Fruit fly (Drosophila melanogaster) whole organism, embryonic: ENCODE results near the gene Cp16.
A peak's percentile ranks its signal among the peaks of the same experiment; 100 is the strongest.

Source experiments
- Antp ChIP-seq: fragments of 200-800 bp; sonication (Bioruptor generic); optimal IDR thresholded peaks from 3 replicates; lab custom pipeline; 2016; ENCODE audit warnings: missing biosample characterization, missing genetic modification characterization
- Atf6 ChIP-seq: fragments of 200-800 bp; sonication (Bioruptor generic); IDR thresholded peaks from 2 replicates; pipeline ENCODE4 v1.3.6; 2022; ENCODE audit warnings: missing biosample characterization, missing genetic modification characterization
- Bteb2 ChIP-seq: fragments of 200-800 bp; sonication (Bioruptor generic); optimal IDR thresholded peaks from 2 replicates; lab custom pipeline; 2016; ENCODE audit warnings: missing biosample characterization, missing genetic modification characterization
- CG10209 ChIP-seq: fragments of 200-800 bp; sonication (Bioruptor generic); optimal IDR thresholded peaks from 3 replicates; lab custom pipeline; 2017; ENCODE audit warnings: missing biosample characterization, mild to moderate bottlenecking, missing genetic modification characterization, missing genetic modification reagents
- CG10431 ChIP-seq: fragments of 200-800 bp; sonication (Bioruptor generic); optimal IDR thresholded peaks from 3 replicates; lab custom pipeline; 2018; ENCODE audit warnings: missing biosample characterization, mild to moderate bottlenecking, missing genetic modification characterization
- CG10979 ChIP-seq: fragments of 200-800 bp; sonication (Bioruptor generic); optimal IDR thresholded peaks from 2 replicates; lab custom pipeline; 2018; ENCODE audit warnings: missing biosample characterization, mild to moderate bottlenecking, missing genetic modification characterization, moderate library complexity
- CG12769 ChIP-seq: fragments of 200-800 bp; sonication (Bioruptor generic); optimal IDR thresholded peaks from 2 replicates; lab custom pipeline; 2019; ENCODE audit warnings: missing biosample characterization, mild to moderate bottlenecking, missing genetic modification characterization, moderate library complexity
- CG15011 ChIP-seq: fragments of 200-800 bp; sonication (Bioruptor generic); optimal IDR thresholded peaks from 3 replicates; lab custom pipeline; 2018; ENCODE audit warnings: missing biosample characterization, mild to moderate bottlenecking, missing genetic modification characterization
- CG17612 ChIP-seq: fragments of 200-800 bp; sonication (Bioruptor generic); IDR thresholded peaks from 2 replicates; pipeline ENCODE4 v1.3.6; 2022; ENCODE audit warnings: missing biosample characterization, missing genetic modification characterization
- CG17829 ChIP-seq: fragments of 200-800 bp; optimal IDR thresholded peaks from 2 replicates; lab custom pipeline; 2019; ENCODE audit warnings: missing biosample characterization, mild to moderate bottlenecking, missing genetic modification characterization, moderate library complexity
- CG2116 ChIP-seq: fragments of 200-800 bp; sonication (Bioruptor generic); optimal IDR thresholded peaks from 3 replicates; lab custom pipeline; 2018; ENCODE audit warnings: missing biosample characterization, mild to moderate bottlenecking, missing genetic modification characterization
- CG2129 ChIP-seq: fragments of 200-800 bp; sonication (Bioruptor generic); IDR thresholded peaks from 2 replicates; pipeline ENCODE4 v1.3.6; 2022; ENCODE audit warnings: missing biosample characterization, missing genetic modification characterization; ENCODE audit not compliant: partially characterized antibody
- CG2889 ChIP-seq: fragments of 200-800 bp; sonication (Bioruptor generic); IDR thresholded peaks from 3 replicates; pipeline ENCODE4 v1.3.6; 2022; ENCODE audit warnings: missing biosample characterization, missing genetic modification characterization
- CG34422 ChIP-seq: fragments of 200-800 bp; sonication (Bioruptor generic); IDR thresholded peaks from 3 replicates; pipeline ENCODE4 v1.3.6; 2022; ENCODE audit warnings: missing biosample characterization, missing genetic modification characterization
- CG4820 ChIP-seq: fragments of 200-800 bp; sonication (Bioruptor generic); optimal IDR thresholded peaks from 3 replicates; lab custom pipeline; 2016; ENCODE audit warnings: missing biosample characterization, missing genetic modification characterization
- CG4854 ChIP-seq: fragments of 200-800 bp; sonication (Bioruptor generic); optimal IDR thresholded peaks from 2 replicates; lab custom pipeline; 2016; ENCODE audit warnings: missing biosample characterization, missing genetic modification characterization, inconsistent platforms
- CG6765 ChIP-seq: fragments of 200-800 bp; sonication (Bioruptor generic); optimal IDR thresholded peaks from 3 replicates; lab custom pipeline; 2017; ENCODE audit warnings: missing biosample characterization, mild to moderate bottlenecking, missing genetic modification characterization
- CG7987 ChIP-seq: fragments of 200-800 bp; sonication (Bioruptor generic); optimal IDR thresholded peaks from 2 replicates; lab custom pipeline; 2018; ENCODE audit warnings: missing biosample characterization, mild to moderate bottlenecking, missing genetic modification characterization, moderate library complexity
- CG9437 ChIP-seq: fragments of 200-800 bp; sonication (Bioruptor generic); optimal IDR thresholded peaks from 2 replicates; lab custom pipeline; 2018; ENCODE audit warnings: missing biosample characterization, mild to moderate bottlenecking, missing genetic modification characterization
- D19A ChIP-seq: fragments of 200-800 bp; optimal IDR thresholded peaks from 3 replicates; lab custom pipeline; 2019; ENCODE audit warnings: missing biosample characterization, mild to moderate bottlenecking, missing genetic modification characterization, moderate library complexity
- Drgx ChIP-seq: fragments of 200-800 bp; sonication (Bioruptor generic); IDR thresholded peaks from 2 replicates; pipeline ENCODE4 v1.3.6; 2022; ENCODE audit warnings: missing biosample characterization, missing genetic modification characterization
- Ets65A ChIP-seq: fragments of 200-800 bp; sonication (Bioruptor generic); peaks from one replicate; lab custom pipeline; 2016; ENCODE audit warnings: missing biosample characterization, missing genetic modification characterization
- H15 ChIP-seq: fragments of 200-800 bp; sonication (Bioruptor generic); IDR thresholded peaks from 3 replicates; pipeline ENCODE4 v1.3.6; 2022; ENCODE audit warnings: missing biosample characterization, missing genetic modification characterization
- Hey ChIP-seq: fragments of 200-800 bp; sonication (Bioruptor generic); optimal IDR thresholded peaks from 3 replicates; lab custom pipeline; 2018; ENCODE audit warnings: missing biosample characterization, mild to moderate bottlenecking, missing genetic modification characterization
- Lim3 ChIP-seq: fragments of 200-800 bp; sonication (Bioruptor generic); IDR thresholded peaks from 2 replicates; pipeline ENCODE4 v1.3.6; 2022; ENCODE audit warnings: missing biosample characterization, missing genetic modification characterization
- Nf-YA ChIP-seq: fragments of 200-800 bp; sonication (Bioruptor generic); IDR thresholded peaks from 2 replicates; pipeline ENCODE4 v1.3.6; 2022; ENCODE audit warnings: missing biosample characterization, missing genetic modification characterization
- Oaz ChIP-seq: fragments of 200-800 bp; sonication (Bioruptor generic); IDR thresholded peaks from 2 replicates; pipeline ENCODE4 v1.3.6; 2022; ENCODE audit warnings: missing biosample characterization, missing genetic modification characterization
- Rx ChIP-seq: fragments of 200-800 bp; sonication (Bioruptor generic); IDR thresholded peaks from 2 replicates; pipeline ENCODE4 v1.3.6; 2022; ENCODE audit warnings: missing biosample characterization, missing genetic modification characterization
- Taf1 ChIP-seq: fragments of 200-800 bp; sonication (Bioruptor generic); IDR thresholded peaks from 2 replicates; pipeline ENCODE4 v1.3.6; 2022; ENCODE audit warnings: missing biosample characterization, missing genetic modification characterization
- Tbp ChIP-seq: fragments of >200 bp; optimal IDR thresholded peaks from 2 replicates; lab custom pipeline; 2018; ENCODE audit warnings: missing biosample characterization, missing genetic modification characterization
- bcd ChIP-seq: fragments of 200-800 bp; sonication (Bioruptor generic); optimal IDR thresholded peaks from 2 replicates; lab custom pipeline; 2017; ENCODE audit warnings: missing biosample characterization, mild to moderate bottlenecking, missing genetic modification characterization
- corto ChIP-seq: fragments of 200-800 bp; sonication (Bioruptor generic); optimal IDR thresholded peaks from 2 replicates; lab custom pipeline; 2016; ENCODE audit warnings: missing biosample characterization, mild to moderate bottlenecking, missing genetic modification characterization, moderate library complexity
- croc ChIP-seq: fragments of 200-800 bp; sonication (Bioruptor generic); conservative IDR thresholded peaks from 3 replicates; pipeline ENCODE4 v1.3.6; 2022; ENCODE audit warnings: missing biosample characterization, missing genetic modification characterization
- danr ChIP-seq: fragments of 200-800 bp; sonication (Bioruptor generic); IDR thresholded peaks from 2 replicates; pipeline ENCODE4 v1.3.6; 2022; ENCODE audit warnings: missing biosample characterization, missing genetic modification characterization
- dm ChIP-seq: fragments of 200-800 bp; sonication (Bioruptor generic); optimal IDR thresholded peaks from 3 replicates; lab custom pipeline; 2016; ENCODE audit warnings: missing biosample characterization, missing genetic modification characterization
- ewg ChIP-seq: fragments of 200-800 bp; sonication (Bioruptor generic); optimal IDR thresholded peaks from 3 replicates; lab custom pipeline; 2017; ENCODE audit warnings: mild to moderate bottlenecking, missing biosample characterization, missing genetic modification reagents, missing genetic modification characterization
- fd102C ChIP-seq: fragments of 200-800 bp; sonication (Bioruptor generic); optimal IDR thresholded peaks from 2 replicates; lab custom pipeline; 2018; ENCODE audit warnings: missing biosample characterization, mild to moderate bottlenecking, missing genetic modification characterization, moderate library complexity
- fu2 ChIP-seq: fragments of 200-800 bp; sonication (Bioruptor generic); optimal IDR thresholded peaks from 2 replicates; lab custom pipeline; 2016; ENCODE audit warnings: missing biosample characterization, missing genetic modification characterization
- gsb ChIP-seq: fragments of 200-800 bp; sonication (Bioruptor generic); IDR thresholded peaks from 2 replicates; pipeline ENCODE4 v1.3.6; 2022; ENCODE audit warnings: missing biosample characterization, missing genetic modification characterization
- hth ChIP-seq: fragments of >200 bp; optimal IDR thresholded peaks from 2 replicates; lab custom pipeline; 2017; ENCODE audit warnings: inconsistent platforms
- insv ChIP-seq, 2 experiments: fragments of 200-800 bp; sonication (Bioruptor generic); optimal IDR thresholded peaks; 3 replicates each; lab custom pipeline; 2016 to 2018; ENCODE audit warnings: missing biosample characterization in 2 of 2, missing genetic modification characterization in 2 of 2
- mam ChIP-seq: fragments of 200-800 bp; sonication (Bioruptor generic); optimal IDR thresholded peaks from 3 replicates; lab custom pipeline; 2016; ENCODE audit warnings: missing biosample characterization, missing genetic modification characterization
- prd ChIP-seq, 3 experiments: fragments of >200 bp in 2 of 3; fragments of 200-800 bp in 1 of 3; sonication (Bioruptor generic) in 1 of 3; optimal IDR thresholded peaks in 2 of 3; IDR thresholded peaks in 1 of 3; 2 replicates in 2 of 3; 3 replicates in 1 of 3; pipeline versions ENCODE4 v1.3.6 to Lab custom; 2017 to 2022; ENCODE audit warnings: missing biosample characterization in 1 of 3, missing genetic modification characterization in 1 of 3
- rib ChIP-seq: fragments of 200-800 bp; sonication (Bioruptor generic); IDR thresholded peaks from 2 replicates; pipeline ENCODE4 v1.3.6; 2022; ENCODE audit warnings: missing biosample characterization, missing genetic modification characterization
- salm ChIP-seq: fragments of 200-800 bp; sonication (Bioruptor generic); optimal IDR thresholded peaks from 2 replicates; lab custom pipeline; 2018; ENCODE audit warnings: missing biosample characterization, mild to moderate bottlenecking, missing genetic modification characterization
- sd ChIP-seq: fragments of 200-800 bp; sonication (Bioruptor generic); optimal IDR thresholded peaks from 3 replicates; lab custom pipeline; 2018; ENCODE audit warnings: missing biosample characterization, mild to moderate bottlenecking, missing genetic modification characterization, moderate library complexity
- sens ChIP-seq: fragments of 200-800 bp; sonication (Bioruptor generic); peaks from one replicate; lab custom pipeline; 2016; ENCODE audit warnings: missing biosample characterization, missing genetic modification characterization
- sima ChIP-seq: fragments of 200-800 bp; sonication (Bioruptor generic); optimal IDR thresholded peaks from 2 replicates; lab custom pipeline; 2016; ENCODE audit warnings: missing biosample characterization, missing genetic modification characterization
- stc ChIP-seq: fragments of 200-800 bp; sonication (Bioruptor generic); IDR thresholded peaks from 2 replicates; pipeline ENCODE4 v1.3.6; 2022; ENCODE audit warnings: missing biosample characterization, missing genetic modification characterization
- ttk ChIP-seq: fragments of 200-800 bp; sonication (Bioruptor generic); IDR thresholded peaks from 2 replicates; pipeline ENCODE4 v2.1.2; 2022; ENCODE audit warnings: missing biosample characterization, missing genetic modification characterization
- vfl ChIP-seq: fragments of 200-800 bp; sonication (Bioruptor generic); optimal IDR thresholded peaks from 2 replicates; lab custom pipeline; 2016; ENCODE audit warnings: missing biosample characterization, missing genetic modification characterization
- vnd ChIP-seq: fragments of 200-800 bp; sonication (Bioruptor generic); IDR thresholded peaks from 3 replicates; pipeline ENCODE4 v1.3.6; 2022; ENCODE audit warnings: missing biosample characterization, missing genetic modification characterization; ENCODE audit not compliant: partially characterized antibody

Gene Cp16

DNA sequence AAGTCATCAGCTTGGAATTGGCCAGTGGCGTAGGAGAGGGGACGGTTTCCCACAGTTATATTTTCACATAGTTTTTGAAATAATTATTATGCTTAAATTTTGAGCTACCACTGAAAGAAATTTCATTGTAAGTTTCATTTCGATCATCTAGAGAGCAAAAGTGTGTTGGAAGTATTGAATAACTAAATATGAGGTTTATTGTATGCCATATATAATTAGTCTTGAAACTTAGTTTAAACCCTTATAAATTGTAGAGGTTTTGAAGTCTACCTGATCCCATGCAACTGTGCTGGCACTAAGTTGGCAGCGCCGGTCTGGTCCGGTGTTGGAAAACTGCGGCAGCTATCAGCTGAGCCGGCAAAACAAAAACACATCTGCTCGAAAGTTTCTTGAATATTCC lies 10.6 kb upstream of the Cp16 start, which contains the start of the genes CG32022 and CG6511 (continued):
- TF ChIP-seq Atf6 (GFP tag; lab: Robert Waterston, UW) = peak; percentile 95
- peak; percentile 90 for TF ChIP-seq sima (GFP tag; lab: Kevin White, UChicago)
- TF ChIP-seq corto (GFP tag; lab: Kevin White, UChicago) = peak; percentile 75
- TF ChIP-seq dm (GFP tag; lab: Kevin White, UChicago) = peak; percentile 91
- peak; percentile 98 for TF ChIP-seq Antp
- TF ChIP-seq CG4820 = peak; percentile 97
- peak; percentile 93 for TF ChIP-seq CG6765 (GFP tag; lab: Kevin White, UChicago)
- TF ChIP-seq Ets65A (GFP tag; lab: Kevin White, UChicago) = peak; percentile 100
- peak; percentile 15 to 81 for TF ChIP-seq insv (GFP tag; optimal IDR thresholded peaks at IDR 0.05; lab: Kevin White, UChicago)
- TF ChIP-seq H15 = peak; percentile 95
- peak; percentile 93 for TF ChIP-seq CG15011 (GFP tag; lab: Kevin White, UChicago)
- peak; percentile 96 for TF ChIP-seq D19A (tag; lab: Kevin White, UChicago)
- TF ChIP-seq ttk (GFP tag; lab: Robert Waterston, UW) = peak; percentile 94
- peak; percentile 97 for TF ChIP-seq vfl
- TF ChIP-seq bcd = peak; percentile 98
- TF ChIP-seq Nf-YA = peak; percentile 82
- TF ChIP-seq mam (GFP tag; lab: Kevin White, UChicago) = peak; percentile 99
- TF ChIP-seq CG7987 = peak; percentile 88
- TF ChIP-seq fd102C = peak; percentile 80
- peak; percentile 93 for TF ChIP-seq salm (tag; lab: Kevin White, UChicago)
- TF ChIP-seq Oaz (GFP tag; lab: Robert Waterston, UW) = peak; percentile 92
- peak; percentile 97 for TF ChIP-seq sd (tag; lab: Kevin White, UChicago)
- peak; percentile 89 for TF ChIP-seq gsb (GFP tag; lab: Robert Waterston, UW)
- peak; percentile 99 for TF ChIP-seq sens
- TF ChIP-seq CG17612 (GFP tag; lab: Robert Waterston, UW) = peak; percentile 84
- peak; percentile 92 for TF ChIP-seq danr
- peak; percentile 96 for TF ChIP-seq CG12769 (tag; lab: Kevin White, UChicago)
- peak; percentile 97 for TF ChIP-seq CG34422 (GFP tag; lab: Robert Waterston, UW)
- peak; percentile 95 for TF ChIP-seq Rx (GFP tag; lab: Robert Waterston, UW)
- peak; percentile 95 for TF ChIP-seq CG4854 (GFP tag; lab: Kevin White, UChicago)
- TF ChIP-seq CG10209 (GFP tag; lab: Kevin White, UChicago) = peak; percentile 97
- peak; percentile 83 for TF ChIP-seq Hey (tag; lab: Kevin White, UChicago)
- peak; percentile 95 for TF ChIP-seq CG10979 (tag; lab: Kevin White, UChicago)
- TF ChIP-seq croc = peak; percentile 97
- peak; percentile 92 for TF ChIP-seq rib
- TF ChIP-seq fu2 (GFP tag; lab: Kevin White, UChicago) = peak; percentile 98
- peak; percentile 90 for TF ChIP-seq stc
- no peak for TF ChIP-seq hth (lab: Kevin White, UChicago)
- peak; percentile 94 for TF ChIP-seq ewg (GFP tag; lab: Kevin White, UChicago)
- TF ChIP-seq Drgx (GFP tag; lab: Robert Waterston, UW) = peak; percentile 96
- TF ChIP-seq prd (optimal IDR thresholded peaks at IDR 0.05; lab: Kevin White, UChicago) = no peak
- TF ChIP-seq prd (GFP tag; IDR thresholded peaks at IDR 0.05; lab: Robert Waterston, UW) = peak; percentile 98
- TF ChIP-seq CG2889 = peak; percentile 92
- no peak for TF ChIP-seq Tbp (GFP tag; lab: Kevin White, UChicago)
- peak; percentile 95 for TF ChIP-seq CG2116 (GFP tag; lab: Kevin White, UChicago)
- TF ChIP-seq CG10431 (GFP tag; lab: Kevin White, UChicago) = peak; percentile 96
- no peak for TF ChIP-seq vnd (GFP tag; lab: Robert Waterston, UW)
- peak; percentile 95 for TF ChIP-seq Taf1 (GFP tag; lab: Robert Waterston, UW)
- no peak for TF ChIP-seq CG2129 (GFP tag; lab: Robert Waterston, UW)
- peak; percentile 96 for TF ChIP-seq CG17829
- TF ChIP-seq CG9437 = peak; percentile 90
- TF ChIP-seq Bteb2 = peak; percentile 97
- peak; percentile 86 for TF ChIP-seq Lim3
